Fruit fly (Drosophila melanogaster) whole organism, embryonic: ENCODE results near the gene yellow-f.
A peak's percentile ranks its signal among the peaks of the same experiment; 100 is the strongest.

ENCODE experiments used
- Asciz ChIP-seq: fragments of 200-800 bp; sonication (Bioruptor generic); optimal IDR thresholded peaks from 2 replicates; lab custom pipeline; 2017; ENCODE audit warnings: missing biosample characterization, mild to moderate bottlenecking, missing genetic modification characterization, missing genetic modification reagents
- CG10565 ChIP-seq: fragments of 200-800 bp; sonication (Bioruptor generic); optimal IDR thresholded peaks from 3 replicates; lab custom pipeline; 2016; ENCODE audit warnings: missing biosample characterization, mild to moderate bottlenecking, missing genetic modification characterization
- CG10979 ChIP-seq: fragments of 200-800 bp; sonication (Bioruptor generic); optimal IDR thresholded peaks from 2 replicates; lab custom pipeline; 2018; ENCODE audit warnings: missing biosample characterization, mild to moderate bottlenecking, missing genetic modification characterization, moderate library complexity
- CG12104 ChIP-seq: fragments of 200-800 bp; sonication (Bioruptor generic); optimal IDR thresholded peaks from 3 replicates; lab custom pipeline; 2016; ENCODE audit warnings: missing biosample characterization, missing genetic modification characterization
- CG13775 ChIP-seq: fragments of 200-800 bp; sonication (Bioruptor generic); optimal IDR thresholded peaks from 3 replicates; lab custom pipeline; 2017; ENCODE audit warnings: missing biosample characterization, mild to moderate bottlenecking, missing genetic modification characterization
- CG14860 ChIP-seq: fragments of 200-800 bp; sonication (Bioruptor generic); IDR thresholded peaks from 3 replicates; pipeline ENCODE4 v1.3.6; 2022; ENCODE audit warnings: missing biosample characterization, missing genetic modification characterization; ENCODE audit not compliant: partially characterized antibody
- CG1529 ChIP-seq: fragments of 200-800 bp; sonication (Bioruptor generic); optimal IDR thresholded peaks from 3 replicates; lab custom pipeline; 2018; ENCODE audit warnings: missing biosample characterization, missing genetic modification characterization
- CG17328 ChIP-seq: fragments of 200-800 bp; sonication (Bioruptor generic); IDR thresholded peaks from 2 replicates; pipeline ENCODE4 v1.3.6; 2022; ENCODE audit warnings: missing biosample characterization, missing genetic modification characterization
- CG1792 ChIP-seq: fragments of 200-800 bp; sonication (Bioruptor generic); optimal IDR thresholded peaks from 2 replicates; lab custom pipeline; 2016; ENCODE audit warnings: missing biosample characterization, missing genetic modification characterization
- CG18011 ChIP-seq: fragments of 200-800 bp; sonication (Bioruptor generic); optimal IDR thresholded peaks from 2 replicates; lab custom pipeline; 2017; ENCODE audit warnings: missing biosample characterization, missing genetic modification characterization, mild to moderate bottlenecking, moderate library complexity, missing genotype
- CG2120 ChIP-seq: fragments of 200-800 bp; sonication (Bioruptor generic); optimal IDR thresholded peaks from 3 replicates; lab custom pipeline; 2016; ENCODE audit warnings: missing biosample characterization, missing genetic modification characterization
- CG2199 ChIP-seq: fragments of 200-800 bp; sonication (Bioruptor generic); IDR thresholded peaks from 3 replicates; pipeline ENCODE4 v1.3.6; 2022; ENCODE audit warnings: missing biosample characterization, missing genetic modification characterization
- CG31224 ChIP-seq: fragments of 200-800 bp; sonication (Bioruptor generic); IDR thresholded peaks from 2 replicates; pipeline ENCODE4 v1.3.6; 2022; ENCODE audit warnings: missing biosample characterization, missing genetic modification characterization
- CG3281 ChIP-seq: fragments of 200-800 bp; sonication (Bioruptor generic); optimal IDR thresholded peaks from 3 replicates; lab custom pipeline; 2017; ENCODE audit warnings: missing biosample characterization, mild to moderate bottlenecking, missing genetic modification characterization
- CG4328 ChIP-seq: fragments of 200-800 bp; sonication (Bioruptor generic); optimal IDR thresholded peaks from 3 replicates; lab custom pipeline; 2017; ENCODE audit warnings: missing biosample characterization, missing genetic modification reagents, missing genetic modification characterization
- CG43689 ChIP-seq: fragments of 200-800 bp; sonication (Bioruptor generic); IDR thresholded peaks from 2 replicates; pipeline ENCODE4 v1.3.6; 2022; ENCODE audit warnings: missing biosample characterization, missing genetic modification characterization
- CG4820 ChIP-seq: fragments of 200-800 bp; sonication (Bioruptor generic); optimal IDR thresholded peaks from 3 replicates; lab custom pipeline; 2016; ENCODE audit warnings: missing biosample characterization, missing genetic modification characterization
- CG5245 ChIP-seq: fragments of 200-800 bp; sonication (Bioruptor generic); optimal IDR thresholded peaks from 3 replicates; lab custom pipeline; 2016; ENCODE audit warnings: missing biosample characterization, missing genetic modification characterization
- CG6689 ChIP-seq: fragments of 200-800 bp; sonication (Bioruptor generic); IDR thresholded peaks from 2 replicates; pipeline ENCODE4 v1.3.6; 2022; ENCODE audit warnings: missing biosample characterization, missing genetic modification characterization
- CG7987 ChIP-seq: fragments of 200-800 bp; sonication (Bioruptor generic); optimal IDR thresholded peaks from 2 replicates; lab custom pipeline; 2018; ENCODE audit warnings: missing biosample characterization, mild to moderate bottlenecking, missing genetic modification characterization, moderate library complexity
- CG8359 ChIP-seq: fragments of 200-800 bp; sonication (Bioruptor generic); optimal IDR thresholded peaks from 2 replicates; lab custom pipeline; 2017; ENCODE audit warnings: missing biosample characterization, mild to moderate bottlenecking, missing genetic modification characterization, borderline replicate concordance
- CG9727 ChIP-seq: fragments of 200-800 bp; sonication (Bioruptor generic); optimal IDR thresholded peaks from 3 replicates; lab custom pipeline; 2017; ENCODE audit warnings: missing biosample characterization, mild to moderate bottlenecking, missing genetic modification characterization
- Deaf1 ChIP-seq: fragments of 200-800 bp; optimal IDR thresholded peaks from 3 replicates; lab custom pipeline; 2019; ENCODE audit warnings: missing biosample characterization, mild to moderate bottlenecking, missing genetic modification characterization, moderate library complexity
- Fer1 ChIP-seq: fragments of 200-800 bp; sonication (Bioruptor generic); optimal IDR thresholded peaks from 2 replicates; lab custom pipeline; 2017; ENCODE audit warnings: missing biosample characterization, mild to moderate bottlenecking, missing genetic modification characterization
- Hand ChIP-seq: fragments of 200-800 bp; sonication (Bioruptor generic); optimal IDR thresholded peaks from 2 replicates; lab custom pipeline; 2017; ENCODE audit warnings: mild to moderate bottlenecking, missing biosample characterization, missing genetic modification reagents, missing genetic modification characterization
- Kr ChIP-seq: fragments of 200-800 bp; sonication (Bioruptor generic); optimal IDR thresholded peaks from 2 replicates; lab custom pipeline; 2017; ENCODE audit warnings: missing biosample characterization, mild to moderate bottlenecking, missing genetic modification characterization
- Lhr ChIP-seq: fragments of 200-800 bp; sonication (Bioruptor generic); optimal IDR thresholded peaks from 3 replicates; lab custom pipeline; 2017; ENCODE audit warnings: mild to moderate bottlenecking, missing biosample characterization, missing genetic modification reagents, missing genetic modification characterization
- NC2α ChIP-seq: fragments of 200-800 bp; sonication (Bioruptor generic); optimal IDR thresholded peaks from 2 replicates; lab custom pipeline; 2016; ENCODE audit warnings: missing biosample characterization, missing genetic modification characterization
- NfI ChIP-seq: fragments of 200-800 bp; sonication (Bioruptor generic); optimal IDR thresholded peaks from 3 replicates; lab custom pipeline; 2018; ENCODE audit warnings: missing biosample characterization, mild to moderate bottlenecking, missing genetic modification characterization, moderate library complexity
- Oli ChIP-seq: fragments of 200-800 bp; sonication (Bioruptor generic); optimal IDR thresholded peaks from 2 replicates; lab custom pipeline; 2018; ENCODE audit warnings: missing biosample characterization, mild to moderate bottlenecking, missing genetic modification characterization, moderate library complexity
- Opbp ChIP-seq: fragments of 200-800 bp; sonication (Bioruptor generic); IDR thresholded peaks from 3 replicates; pipeline ENCODE4 v1.3.6; 2022; ENCODE audit warnings: missing biosample characterization, missing genetic modification characterization; ENCODE audit not compliant: partially characterized antibody
- Pdp1 ChIP-seq, 2 experiments: fragments of 200-800 bp; sonication (Bioruptor generic); optimal IDR thresholded peaks; 3 replicates each; lab custom pipeline; 2016; ENCODE audit warnings: missing biosample characterization in 2 of 2, missing genetic modification characterization in 2 of 2, mild to moderate bottlenecking in 1 of 2, moderate library complexity in 1 of 2
- Scr ChIP-seq: fragments of 200-800 bp; sonication (Bioruptor generic); IDR thresholded peaks from 2 replicates; pipeline ENCODE4 v1.3.6; 2022; ENCODE audit warnings: missing biosample characterization, missing genetic modification characterization; ENCODE audit not compliant: partially characterized antibody
- Sox102F ChIP-seq: fragments of 200-800 bp; sonication (Bioruptor generic); optimal IDR thresholded peaks from 2 replicates; lab custom pipeline; 2018; ENCODE audit warnings: missing biosample characterization, mild to moderate bottlenecking, missing genetic modification characterization, moderate library complexity
- Spps ChIP-seq: fragments of 200-800 bp; sonication (Bioruptor generic); optimal IDR thresholded peaks from 2 replicates; lab custom pipeline; 2018; ENCODE audit warnings: missing biosample characterization, mild to moderate bottlenecking, missing genetic modification characterization
- Xrp1 ChIP-seq: fragments of 200-800 bp; sonication (Bioruptor generic); IDR thresholded peaks from 2 replicates; pipeline ENCODE4 v1.3.6; 2022; ENCODE audit warnings: missing biosample characterization, missing genetic modification characterization
- abd-A ChIP-seq: fragments of 200-800 bp; sonication (Bioruptor generic); optimal IDR thresholded peaks from 3 replicates; lab custom pipeline; 2019; ENCODE audit warnings: missing biosample characterization, mild to moderate bottlenecking, missing genetic modification characterization, moderate library complexity
- aop ChIP-seq: fragments of 200-800 bp; sonication (Bioruptor generic); IDR thresholded peaks from 2 replicates; pipeline ENCODE4 v1.3.6; 2022; ENCODE audit warnings: missing biosample characterization, missing genetic modification characterization
- ap ChIP-seq: fragments of 200-800 bp; sonication (Bioruptor generic); IDR thresholded peaks from 2 replicates; pipeline ENCODE4 v1.3.6; 2022; ENCODE audit warnings: missing biosample characterization, missing genetic modification characterization
- ase ChIP-seq: fragments of 200-800 bp; sonication (Bioruptor generic); IDR thresholded peaks from 3 replicates; pipeline ENCODE4 v1.3.6; 2022; ENCODE audit warnings: missing biosample characterization, missing genetic modification characterization
- bsh ChIP-seq, 2 experiments: fragments of 200-800 bp; sonication (Bioruptor generic); optimal IDR thresholded peaks; 2 replicates each; lab custom pipeline; 2017 to 2018; ENCODE audit warnings: mild to moderate bottlenecking in 2 of 2, missing biosample characterization in 2 of 2, missing genetic modification characterization in 2 of 2, moderate library complexity in 1 of 2
- fu2 ChIP-seq: fragments of 200-800 bp; sonication (Bioruptor generic); optimal IDR thresholded peaks from 2 replicates; lab custom pipeline; 2016; ENCODE audit warnings: missing biosample characterization, missing genetic modification characterization
- gcm2 ChIP-seq: fragments of 200-800 bp; sonication (Bioruptor generic); optimal IDR thresholded peaks from 2 replicates; lab custom pipeline; 2016; ENCODE audit warnings: missing biosample characterization, missing genetic modification characterization
- grn ChIP-seq: fragments of 200-800 bp; sonication (Bioruptor generic); optimal IDR thresholded peaks from 3 replicates; lab custom pipeline; 2017; ENCODE audit warnings: missing biosample characterization, missing genetic modification characterization
- hth ChIP-seq: fragments of >200 bp; optimal IDR thresholded peaks from 2 replicates; lab custom pipeline; 2017; ENCODE audit warnings: inconsistent platforms
- pzg ChIP-seq: fragments of 200-800 bp; sonication (Bioruptor generic); optimal IDR thresholded peaks from 3 replicates; lab custom pipeline; 2018; ENCODE audit warnings: missing biosample characterization, mild to moderate bottlenecking, missing genetic modification characterization, moderate library complexity
- slou ChIP-seq: fragments of 200-800 bp; sonication (Bioruptor generic); optimal IDR thresholded peaks from 3 replicates; lab custom pipeline; 2016; ENCODE audit warnings: missing biosample characterization, missing genetic modification characterization
- sug ChIP-seq: fragments of 200-800 bp; optimal IDR thresholded peaks from 2 replicates; lab custom pipeline; 2019; ENCODE audit warnings: missing biosample characterization, mild to moderate bottlenecking, missing genetic modification characterization, moderate library complexity
- tap ChIP-seq: fragments of 200-800 bp; optimal IDR thresholded peaks from 3 replicates; lab custom pipeline; 2019; ENCODE audit warnings: missing biosample characterization, mild to moderate bottlenecking, missing genetic modification characterization, moderate library complexity
- tup ChIP-seq: fragments of 200-800 bp; sonication (Bioruptor generic); optimal IDR thresholded peaks from 2 replicates; lab custom pipeline; 2016; ENCODE audit warnings: missing biosample characterization, mild to moderate bottlenecking, missing genetic modification characterization, moderate library complexity

yellow-f gene

dm6 chr3R:13032975-13033445, 40.0 kb upstream of the yellow-f start (continued):
- TF ChIP-seq Kr (GFP tag; lab: Kevin White, UChicago) (peak; percentile 26), bsh (GFP tag; optimal IDR thresholded peaks at IDR 0.05; lab: Kevin White, UChicago) (peak in 1 of 2 experiments; percentile 39), CG17328 (GFP tag; lab: Robert Waterston, UW) (peak; percentile 12; the same call in 1 of the 2 replicates), CG2199 (GFP tag; lab: Robert Waterston, UW) (no peak), pzg (GFP tag; lab: Kevin White, UChicago) (no peak), NC2α (GFP tag; lab: Kevin White, UChicago) (no peak), Scr (GFP tag; lab: Robert Waterston, UW) (no peak), CG13775 (no peak), CG18011 (GFP tag; lab: Kevin White, UChicago) (no peak), CG12104 (GFP tag; lab: Kevin White, UChicago) (peak; percentile 45), CG4328 (peak; percentile 55), CG10979 (peak; percentile 30), CG4820 (GFP tag; lab: Kevin White, UChicago) (no peak), CG2120 (GFP tag; lab: Kevin White, UChicago) (no peak), ap (GFP tag; lab: Robert Waterston, UW) (no peak), Asciz (GFP tag; lab: Kevin White, UChicago) (peak; percentile 80), CG6689 (GFP tag; lab: Robert Waterston, UW) (no peak), CG10565 (GFP tag; lab: Kevin White, UChicago) (no peak), CG9727 (GFP tag; lab: Kevin White, UChicago) (peak; percentile 45), Fer1 (GFP tag; lab: Kevin White, UChicago) (no peak), CG1529 (GFP tag; lab: Kevin White, UChicago) (no peak), Sox102F (GFP tag; lab: Kevin White, UChicago) (no peak), CG5245 (no peak), NfI (GFP tag; lab: Kevin White, UChicago) (no peak), Spps (peak; percentile 1), Hand (no peak), CG8359 (GFP tag; lab: Kevin White, UChicago) (peak; percentile 45), fu2 (GFP tag; lab: Kevin White, UChicago) (no peak), CG7987 (peak; percentile 77), CG1792 (GFP tag; lab: Kevin White, UChicago) (no peak), slou (GFP tag; lab: Kevin White, UChicago) (no peak), Pdp1 (GFP tag; optimal IDR thresholded peaks at IDR 0.05; lab: Kevin White, UChicago) (no peak), aop (GFP tag; lab: Robert Waterston, UW) (no peak), CG31224 (GFP tag; lab: Robert Waterston, UW) (no peak), Opbp (GFP tag; lab: Robert Waterston, UW) (no peak), sug (tag; lab: Kevin White, UChicago) (peak; percentile 96), Deaf1 (no peak), Oli (no peak), CG43689 (GFP tag; lab: Robert Waterston, UW) (no peak), ase (GFP tag; lab: Robert Waterston, UW) (no peak), CG3281 (GFP tag; lab: Kevin White, UChicago) (peak; percentile 52), tup (GFP tag; lab: Kevin White, UChicago) (no peak), Xrp1 (GFP tag; lab: Robert Waterston, UW) (no peak; the same call in 1 of the 2 replicates), Lhr (GFP tag; lab: Kevin White, UChicago) (peak; percentile 12), CG14860 (GFP tag; lab: Robert Waterston, UW) (no peak), abd-A (tag; lab: Kevin White, UChicago) (no peak), gcm2 (GFP tag; lab: Kevin White, UChicago) (no peak), grn (GFP tag; lab: Kevin White, UChicago) (peak; percentile 79), hth (lab: Kevin White, UChicago) (no peak), tap (tag; lab: Kevin White, UChicago) (no peak)
